Worm (Caenorhabditis elegans): Measurements from ENCODE around the gene irld-45.

ce11 chrV:1648000-1648399 lies at the start of gene irld-45:
- TF ChIP-seq nhr-11 (tag; optimal IDR thresholded peaks at IDR 0.05) (no peak), pag-3 (tag; optimal IDR thresholded peaks at IDR 0.05; ENCODE audit: borderline replicate concordance) (no peak), rnt-1 (tag; optimal IDR thresholded peaks at IDR 0.05) (no peak), nfya-1 (tag; optimal IDR thresholded peaks at IDR 0.05) (no peak), hlh-6 (tag; optimal IDR thresholded peaks at IDR 0.05) (no peak), ama-1 (optimal IDR thresholded peaks at IDR 0.05) (no peak), tbx-2 (tag; optimal IDR thresholded peaks at IDR 0.05) (no peak), ceh-30 (tag; optimal IDR thresholded peaks at IDR 0.05) (no peak)

Measured in whole organism, late embryonic.